Worm (Caenorhabditis elegans) whole organism, L4/young adult: ENCODE results near the gene Y54E2A.10.

Source experiments
- W03F9.2 ChIP-seq: fragments of 150-350 bp; optimal IDR thresholded peaks from 2 replicates; lab custom pipeline; 2014; ENCODE audit warnings: missing biosample characterization, missing genetic modification characterization
- dao-5 ChIP-seq: sonication (generic microtip); optimal IDR thresholded peaks from 2 replicates; lab custom pipeline; 2016; ENCODE audit warnings: missing genotype, missing genetic modification characterization, moderate library complexity, missing compliant biosample characterization
- him-1 ChIP-seq: sonication (generic microtip); optimal IDR thresholded peaks from 2 replicates; lab custom pipeline; 2016; ENCODE audit warnings: missing genotype, missing genetic modification reagents, missing genetic modification characterization, missing compliant biosample characterization

- no peak for TF ChIP-seq him-1 (tag; lab: Kevin White, UChicago)
- no peak for TF ChIP-seq W03F9.2
- TF ChIP-seq dao-5 (tag; lab: Kevin White, UChicago), result no peak
These were observed 33.1 kb upstream of the Y54E2A.10 start, which contains the start of gene Y54E2A.5 for ce11 chrII:14757711-14758110.
